Worm (Caenorhabditis elegans) whole organism, L3 larva: ENCODE measurements around the gene F08F1.4.

Source experiments
- R02D3.7 ChIP-seq: fragments of 150-350 bp; optimal IDR thresholded peaks from 2 replicates; lab custom pipeline; 2014; ENCODE audit warnings: missing biosample characterization, missing genetic modification characterization
- aly-2 ChIP-seq: fragments of 150-350 bp; optimal IDR thresholded peaks from 2 replicates; lab custom pipeline; 2014; ENCODE audit warnings: missing biosample characterization, missing genetic modification characterization
- ama-1 ChIP-seq: fragments of 150-350 bp; optimal IDR thresholded peaks from 2 replicates; lab custom pipeline; 2018
- ceh-16 ChIP-seq: sonication (generic microtip); optimal IDR thresholded peaks from 2 replicates; lab custom pipeline; 2017; ENCODE audit warnings: missing biosample characterization, missing genetic modification characterization
- ceh-28 ChIP-seq: fragments of 150-350 bp; optimal IDR thresholded peaks from 2 replicates; lab custom pipeline; 2014; ENCODE audit warnings: missing biosample characterization, missing genetic modification reagents, missing genetic modification characterization
- ceh-9 ChIP-seq: sonication (generic microtip); optimal IDR thresholded peaks from 2 replicates; lab custom pipeline; 2018; ENCODE audit warnings: missing biosample characterization, missing genetic modification characterization
- daf-12 ChIP-seq: fragments of 150-350 bp; optimal IDR thresholded peaks from 2 replicates; lab custom pipeline; 2014; ENCODE audit warnings: missing biosample characterization, missing genetic modification reagents, missing genetic modification characterization
- egl-27 ChIP-seq: sonication (generic microtip); optimal IDR thresholded peaks from 4 replicates; lab custom pipeline; 2017; ENCODE audit warnings: missing biosample characterization, missing genetic modification reagents, missing genetic modification characterization
- elt-1 ChIP-seq: fragments of 150-350 bp; optimal IDR thresholded peaks from 2 replicates; lab custom pipeline; 2014; ENCODE audit warnings: missing biosample characterization, missing genetic modification characterization
- elt-2 ChIP-seq: sonication (generic microtip); optimal IDR thresholded peaks from 2 replicates; lab custom pipeline; 2016; ENCODE audit warnings: missing genetic modification reagents, mild to moderate bottlenecking, missing genetic modification characterization, missing compliant biosample characterization
- eor-1 ChIP-seq, 2 experiments: fragments of 150-350 bp; optimal IDR thresholded peaks; 2 replicates each; lab custom pipeline; 2014 to 2018; ENCODE audit warnings: missing biosample characterization in 2 of 2, missing genetic modification characterization in 2 of 2
- hmg-11 ChIP-seq: sonication (generic microtip); optimal IDR thresholded peaks from 2 replicates; lab custom pipeline; 2016; ENCODE audit warnings: missing genetic modification characterization, missing compliant biosample characterization
- jun-1 ChIP-seq: fragments of 150-350 bp; optimal IDR thresholded peaks from 2 replicates; lab custom pipeline; 2014; ENCODE audit warnings: missing biosample characterization, missing genetic modification reagents, missing genetic modification characterization
- lin-15B ChIP-seq: fragments of 150-350 bp; optimal IDR thresholded peaks from 2 replicates; lab custom pipeline; 2014; ENCODE audit warnings: missing biosample characterization, missing genetic modification characterization
- lin-39 ChIP-seq: fragments of 150-350 bp; optimal IDR thresholded peaks from 2 replicates; lab custom pipeline; 2018; ENCODE audit warnings: missing biosample characterization, missing genetic modification reagents, missing genetic modification characterization
- lsy-12 ChIP-seq: sonication (generic microtip); optimal IDR thresholded peaks from 2 replicates; lab custom pipeline; 2016; ENCODE audit warnings: mild to moderate bottlenecking, missing genetic modification characterization, missing compliant biosample characterization
- mdl-1 ChIP-seq: fragments of 150-350 bp; optimal IDR thresholded peaks from 2 replicates; lab custom pipeline; 2014; ENCODE audit warnings: missing biosample characterization, missing genetic modification characterization
- nfya-1 ChIP-seq: sonication (generic microtip); optimal IDR thresholded peaks from 2 replicates; lab custom pipeline; 2017; ENCODE audit warnings: missing genetic modification characterization, mild to moderate bottlenecking, missing compliant biosample characterization, antibody characterized with exemption, moderate library complexity; ENCODE audit not compliant: insufficient read depth
- nhr-11 ChIP-seq: fragments of 150-350 bp; optimal IDR thresholded peaks from 2 replicates; lab custom pipeline; 2014; ENCODE audit warnings: missing biosample characterization, missing genetic modification characterization
- nhr-12 ChIP-seq: fragments of 150-350 bp; optimal IDR thresholded peaks from 2 replicates; lab custom pipeline; 2014; ENCODE audit warnings: missing biosample characterization, missing genetic modification characterization
- nhr-23 ChIP-seq: fragments of 150-350 bp; optimal IDR thresholded peaks from 2 replicates; lab custom pipeline; 2014; ENCODE audit warnings: missing biosample characterization, missing genetic modification reagents, missing genetic modification characterization
- nhr-25 ChIP-seq: sonication (generic microtip); optimal IDR thresholded peaks from 2 replicates; lab custom pipeline; 2017; ENCODE audit warnings: missing biosample characterization, missing genetic modification characterization
- nhr-28 ChIP-seq: fragments of 150-350 bp; optimal IDR thresholded peaks from 2 replicates; lab custom pipeline; 2014; ENCODE audit warnings: missing biosample characterization, missing genetic modification characterization
- nhr-43 ChIP-seq: sonication (generic microtip); optimal IDR thresholded peaks from 2 replicates; lab custom pipeline; 2016; ENCODE audit warnings: mild to moderate bottlenecking, missing genetic modification characterization, missing compliant biosample characterization; ENCODE audit not compliant: poor library complexity, severe bottlenecking
- nhr-67 ChIP-seq: fragments of 150-350 bp; optimal IDR thresholded peaks from 2 replicates; lab custom pipeline; 2014; ENCODE audit warnings: missing biosample characterization, missing genetic modification characterization
- nhr-76 ChIP-seq: fragments of 150-350 bp; sonication (generic microtip); optimal IDR thresholded peaks from 5 replicates; lab custom pipeline; 2014; ENCODE audit warnings: missing biosample characterization, missing genetic modification characterization
- pha-4 ChIP-seq: fragments of 150-350 bp; optimal IDR thresholded peaks from 2 replicates; lab custom pipeline; 2014; ENCODE audit warnings: missing biosample characterization, missing genetic modification reagents, missing genetic modification characterization
- pqm-1 ChIP-seq: fragments of 150-350 bp; optimal IDR thresholded peaks from 2 replicates; lab custom pipeline; 2017; ENCODE audit warnings: missing biosample characterization, missing genetic modification characterization, inconsistent platforms
- sea-2 ChIP-seq: fragments of 150-350 bp; sonication (generic microtip); optimal IDR thresholded peaks from 4 replicates; lab custom pipeline; 2014; ENCODE audit warnings: missing biosample characterization, missing genetic modification reagents, missing genetic modification characterization
- skn-1 ChIP-seq: fragments of 150-350 bp; optimal IDR thresholded peaks from 2 replicates; lab custom pipeline; 2014; ENCODE audit warnings: missing biosample characterization, missing genetic modification characterization
- snpc-4 ChIP-seq: fragments of 150-350 bp; optimal IDR thresholded peaks from 2 replicates; lab custom pipeline; 2014; ENCODE audit warnings: missing biosample characterization, missing genetic modification characterization
- tbx-2 ChIP-seq: sonication (generic microtip); optimal IDR thresholded peaks from 2 replicates; lab custom pipeline; 2016; ENCODE audit warnings: mild to moderate bottlenecking, missing genetic modification characterization, missing compliant biosample characterization
- unc-39 ChIP-seq: sonication (generic microtip); optimal IDR thresholded peaks from 4 replicates; lab custom pipeline; 2017; ENCODE audit warnings: missing biosample characterization, missing genetic modification characterization
- unc-62 ChIP-seq: fragments of 150-350 bp; sonication (generic microtip); optimal IDR thresholded peaks from 4 replicates; lab custom pipeline; 2014; ENCODE audit warnings: missing biosample characterization, missing genetic modification reagents, missing genetic modification characterization
- zag-1 ChIP-seq: fragments of 150-350 bp; optimal IDR thresholded peaks from 2 replicates; lab custom pipeline; 2014; ENCODE audit warnings: missing biosample characterization, missing genetic modification characterization
- ztf-4 ChIP-seq: fragments of 150-350 bp; optimal IDR thresholded peaks from 2 replicates; lab custom pipeline; 2014; ENCODE audit warnings: missing biosample characterization, missing genetic modification characterization

F08F1.4 gene

ce11 chrX:8413130-8413529, at the start of gene F08F1.4:
F08F1.4 (plus strand) TSS chrX:8413430.
- TF ChIP-seq nhr-28 (tag; lab: Kevin White, UChicago), result no peak
- TF ChIP-seq nhr-23 (tag; lab: Kevin White, UChicago), result no peak
- no peak for TF ChIP-seq nhr-67
- TF ChIP-seq ceh-9 (tag; lab: Kevin White, UChicago), result no peak
- no peak for TF ChIP-seq unc-39 (tag; lab: Kevin White, UChicago)
- TF ChIP-seq ztf-4 (tag; lab: Kevin White, UChicago), result no peak
- no peak for TF ChIP-seq nhr-11 (tag; lab: Kevin White, UChicago)

ce11 chrX:8367553-8367952, 45.7 kb upstream of the F08F1.4 start, which contains the start of gene F40B5.2:
F40B5.2 (plus strand) TSS chrX:8367853.
- TF ChIP-seq daf-12 (tag; lab: Kevin White, UChicago), result no peak
- TF ChIP-seq nfya-1 (tag; lab: Kevin White, UChicago), result no peak
- TF ChIP-seq ama-1 (lab: Kevin White, UChicago), result no peak

ce11 chrX:8368210-8368609, 45.0 kb upstream of the F08F1.4 start:
- TF ChIP-seq ceh-28 (tag; lab: Kevin White, UChicago) (peak; percentile 45), nhr-76 (no peak), nhr-11 (tag; lab: Kevin White, UChicago) (no peak), egl-27 (tag; lab: Kevin White, UChicago) (peak; percentile 3), R02D3.7 (tag; lab: Kevin White, UChicago) (peak; percentile 42), snpc-4 (tag; lab: Kevin White, UChicago) (peak; percentile 69), ceh-16 (no peak), lsy-12 (tag; lab: Kevin White, UChicago) (peak; percentile 8), pqm-1 (tag; lab: Kevin White, UChicago) (peak; percentile 82), nhr-23 (tag; lab: Kevin White, UChicago) (no peak), nfya-1 (tag; lab: Kevin White, UChicago) (peak; percentile 86), hmg-11 (tag; lab: Kevin White, UChicago) (peak; percentile 56), jun-1 (tag; lab: Kevin White, UChicago) (peak; percentile 81), unc-62 (GFP tag; lab: Kevin White, UChicago) (no peak), lin-39 (tag; lab: Kevin White, UChicago) (peak; percentile 63), nhr-25 (tag; lab: Kevin White, UChicago) (no peak), lin-15B (tag; lab: Kevin White, UChicago) (peak; percentile 64), daf-12 (tag; lab: Kevin White, UChicago) (no peak), tbx-2 (tag; lab: Kevin White, UChicago) (peak; percentile 72), eor-1 (tag; optimal IDR thresholded peaks at IDR 0.05; lab: Kevin White, UChicago) (no peak), pha-4 (tag; lab: Kevin White, UChicago) (peak; percentile 80), elt-2 (tag; lab: Kevin White, UChicago) (peak; percentile 62), skn-1 (no peak), zag-1 (tag; lab: Kevin White, UChicago) (no peak)

ce11 chrX:8371906-8372305, 41.3 kb upstream of the F08F1.4 start, which contains the start of gene nep-15:
nep-15 (plus strand) TSS chrX:8372206.
- no peak for TF ChIP-seq nhr-43 (tag; lab: Kevin White, UChicago)
- no peak for TF ChIP-seq daf-12 (tag; lab: Kevin White, UChicago)
- no peak for TF ChIP-seq nhr-12
- TF ChIP-seq nhr-28 (tag; lab: Kevin White, UChicago), result no peak
- TF ChIP-seq aly-2 (tag; lab: Kevin White, UChicago), result no peak
- no peak for TF ChIP-seq elt-1
- TF ChIP-seq unc-39 (tag; lab: Kevin White, UChicago), result no peak
- TF ChIP-seq nfya-1 (tag; lab: Kevin White, UChicago), result no peak
- no peak for TF ChIP-seq ztf-4 (tag; lab: Kevin White, UChicago)
- TF ChIP-seq mdl-1 (tag; lab: Kevin White, UChicago), result no peak
- TF ChIP-seq lin-15B (tag; lab: Kevin White, UChicago), result no peak
- no peak for TF ChIP-seq nhr-25 (tag; lab: Kevin White, UChicago)
- TF ChIP-seq sea-2 (GFP tag; lab: Kevin White, UChicago), result no peak
- no peak for TF ChIP-seq lin-39 (tag; lab: Kevin White, UChicago)
